Worm (Caenorhabditis elegans) whole organism, L1 larva: ENCODE measurements around the gene sra-28.

Source experiments
- C16A3.4 ChIP-seq: fragments of 150-350 bp; optimal IDR thresholded peaks from 2 replicates; lab custom pipeline; 2014; ENCODE audit warnings: missing biosample characterization, missing genetic modification characterization
- F16B12.6 ChIP-seq: fragments of 150-350 bp; optimal IDR thresholded peaks from 2 replicates; lab custom pipeline; 2014; ENCODE audit warnings: missing biosample characterization, missing genetic modification characterization
- Y116A8C.19 ChIP-seq: sonication (generic microtip); optimal IDR thresholded peaks from 2 replicates; lab custom pipeline; 2016; ENCODE audit warnings: missing compliant biosample characterization, missing genetic modification characterization, borderline replicate concordance
- aly-2 ChIP-seq: fragments of 150-350 bp; optimal IDR thresholded peaks from 2 replicates; lab custom pipeline; 2014; ENCODE audit warnings: missing biosample characterization, missing genetic modification characterization
- ama-1 ChIP-seq: fragments of 150-350 bp; optimal IDR thresholded peaks from 2 replicates; lab custom pipeline; 2014
- blmp-1 ChIP-seq: fragments of 150-350 bp; optimal IDR thresholded peaks from 2 replicates; lab custom pipeline; 2014; ENCODE audit warnings: missing biosample characterization, missing genetic modification characterization
- ceh-8 ChIP-seq: fragments of 200-800 bp; sonication (Bioruptor generic); optimal IDR thresholded peaks from 2 replicates; lab custom pipeline; 2018; ENCODE audit warnings: mild to moderate bottlenecking, missing genetic modification characterization, moderate library complexity, missing compliant biosample characterization
- ceh-82 ChIP-seq, 3 experiments: fragments of 150-350 bp in 1 of 3; sonication (generic microtip) in 2 of 3; optimal IDR thresholded peaks; 2 replicates each; lab custom pipeline; 2014 to 2017; ENCODE audit warnings: missing biosample characterization in 3 of 3, missing genetic modification characterization in 3 of 3
- ceh-90 ChIP-seq: sonication (generic microtip); optimal IDR thresholded peaks from 2 replicates; lab custom pipeline; 2016; ENCODE audit warnings: missing genetic modification characterization, missing compliant biosample characterization
- ces-1 ChIP-seq: fragments of 150-350 bp; optimal IDR thresholded peaks from 2 replicates; lab custom pipeline; 2014; ENCODE audit warnings: missing biosample characterization, missing genetic modification reagents, missing genetic modification characterization
- dpl-1 ChIP-seq, 3 experiments: fragments of 150-350 bp in 2 of 3; sonication (generic microtip) in 1 of 3; optimal IDR thresholded peaks; 2 replicates each; lab custom pipeline; 2014 to 2017; ENCODE audit warnings: missing biosample characterization in 3 of 3, missing genetic modification characterization in 3 of 3, missing genetic modification reagents in 3 of 3
- dsc-1 ChIP-seq: sonication (generic microtip); optimal IDR thresholded peaks from 2 replicates; lab custom pipeline; 2016; ENCODE audit warnings: mild to moderate bottlenecking, missing genetic modification characterization, missing compliant biosample characterization
- efl-1 ChIP-seq, 4 experiments: fragments of 150-350 bp; optimal IDR thresholded peaks in 3 of 4; peaks in 1 of 4; 1 replicate in 1 of 4; 2 replicates in 3 of 4; lab custom pipeline; 2014; ENCODE audit warnings: missing biosample characterization in 2 of 4, missing genetic modification characterization in 2 of 4, missing genetic modification reagents in 2 of 4
- egl-27 ChIP-seq, 2 experiments: fragments of 150-350 bp in 1 of 2; sonication (generic microtip); optimal IDR thresholded peaks; 3 replicates each; lab custom pipeline; 2017 to 2018; ENCODE audit warnings: missing biosample characterization in 2 of 2, missing genetic modification characterization in 2 of 2, missing genetic modification reagents in 2 of 2
- elt-2 ChIP-seq: sonication (generic microtip); optimal IDR thresholded peaks from 2 replicates; lab custom pipeline; 2016; ENCODE audit warnings: missing genetic modification characterization, mild to moderate bottlenecking, inconsistent platforms, missing compliant biosample characterization, missing genetic modification reagents
- elt-3 ChIP-seq, 6 experiments: fragments of 150-350 bp in 1 of 6; sonication (generic microtip); optimal IDR thresholded peaks; 2 replicates each; lab custom pipeline; 2017 to 2018; ENCODE audit warnings: missing biosample characterization in 6 of 6, missing genetic modification characterization in 6 of 6, inconsistent platforms in 1 of 6
- fkh-4 ChIP-seq: sonication (generic microtip); optimal IDR thresholded peaks from 2 replicates; lab custom pipeline; 2016; ENCODE audit warnings: missing compliant biosample characterization, missing genetic modification characterization, borderline replicate concordance
- fkh-8 ChIP-seq: sonication (generic microtip); optimal IDR thresholded peaks from 2 replicates; lab custom pipeline; 2016; ENCODE audit warnings: mild to moderate bottlenecking, missing genetic modification characterization, missing compliant biosample characterization
- hlh-17 ChIP-seq: fragments of 200-800 bp; sonication (Bioruptor generic); optimal IDR thresholded peaks from 2 replicates; lab custom pipeline; 2018; ENCODE audit warnings: missing genetic modification characterization, mild to moderate bottlenecking, missing compliant biosample characterization, moderate library complexity, borderline replicate concordance
- irx-1 ChIP-seq: sonication (generic microtip); optimal IDR thresholded peaks from 2 replicates; lab custom pipeline; 2016; ENCODE audit warnings: missing genetic modification characterization, missing compliant biosample characterization
- lin-13 ChIP-seq: fragments of 150-350 bp; optimal IDR thresholded peaks from 2 replicates; lab custom pipeline; 2014; ENCODE audit warnings: missing biosample characterization, missing genetic modification reagents, missing genetic modification characterization
- lin-14 ChIP-seq: fragments of 200-800 bp; sonication (Bioruptor generic); optimal IDR thresholded peaks from 2 replicates; lab custom pipeline; 2018; ENCODE audit warnings: mild to moderate bottlenecking, missing genetic modification characterization, moderate library complexity, missing compliant biosample characterization
- lin-15B ChIP-seq: fragments of 150-350 bp; sonication (generic microtip); optimal IDR thresholded peaks from 3 replicates; lab custom pipeline; 2014; ENCODE audit warnings: missing biosample characterization, missing genetic modification characterization
- lin-35 ChIP-seq, 2 experiments: fragments of 150-350 bp; optimal IDR thresholded peaks; 2 replicates each; lab custom pipeline; 2014; ENCODE audit warnings: missing biosample characterization in 2 of 2, missing genetic modification characterization in 2 of 2, missing genetic modification reagents in 2 of 2
- lin-39 ChIP-seq: fragments of 150-350 bp; optimal IDR thresholded peaks from 2 replicates; lab custom pipeline; 2014; ENCODE audit warnings: missing biosample characterization, missing genetic modification reagents, missing genetic modification characterization
- lsy-2 ChIP-seq, 2 experiments: fragments of 150-350 bp; optimal IDR thresholded peaks; 2 replicates each; lab custom pipeline; 2014; ENCODE audit warnings: missing biosample characterization in 2 of 2, missing genetic modification characterization in 2 of 2
- mdl-1 ChIP-seq, 2 experiments: fragments of 150-350 bp; optimal IDR thresholded peaks; 2 replicates each; lab custom pipeline; 2014 to 2017; ENCODE audit warnings: missing biosample characterization in 2 of 2, missing genetic modification characterization in 2 of 2, inconsistent platforms in 1 of 2
- mep-1 ChIP-seq: fragments of 150-350 bp; optimal IDR thresholded peaks from 2 replicates; lab custom pipeline; 2014; ENCODE audit warnings: missing biosample characterization, missing genetic modification characterization
- nhr-12 ChIP-seq: sonication (generic microtip); optimal IDR thresholded peaks from 2 replicates; lab custom pipeline; 2017; ENCODE audit warnings: missing biosample characterization, missing genetic modification characterization
- nhr-237 ChIP-seq: fragments of 150-350 bp; optimal IDR thresholded peaks from 2 replicates; lab custom pipeline; 2014; ENCODE audit warnings: missing biosample characterization, missing genetic modification characterization
- nhr-28 ChIP-seq: fragments of 150-350 bp; optimal IDR thresholded peaks from 2 replicates; lab custom pipeline; 2014; ENCODE audit warnings: missing biosample characterization, missing genetic modification characterization
- nhr-71 ChIP-seq: sonication (generic microtip); optimal IDR thresholded peaks from 2 replicates; lab custom pipeline; 2016; ENCODE audit warnings: mild to moderate bottlenecking, missing genetic modification characterization, moderate library complexity, missing compliant biosample characterization
- nhr-76 ChIP-seq: sonication (generic microtip); optimal IDR thresholded peaks from 2 replicates; lab custom pipeline; 2017; ENCODE audit warnings: missing biosample characterization, missing genetic modification characterization
- nhr-84 ChIP-seq: sonication (generic microtip); optimal IDR thresholded peaks from 2 replicates; lab custom pipeline; 2017; ENCODE audit warnings: missing biosample characterization, missing genetic modification characterization
- nhr-85 ChIP-seq: sonication (generic microtip); peaks from one replicate; lab custom pipeline; 2016; ENCODE audit warnings: missing genetic modification characterization, inconsistent platforms, missing compliant biosample characterization
- nhr-90 ChIP-seq: sonication (generic microtip); optimal IDR thresholded peaks from 2 replicates; lab custom pipeline; 2016; ENCODE audit warnings: mild to moderate bottlenecking, missing genetic modification characterization, missing compliant biosample characterization; ENCODE audit not compliant: poor library complexity
- pag-3 ChIP-seq: sonication (generic microtip); optimal IDR thresholded peaks from 2 replicates; lab custom pipeline; 2017; ENCODE audit warnings: missing genetic modification characterization, mild to moderate bottlenecking, missing compliant biosample characterization, antibody characterized with exemption, borderline replicate concordance; ENCODE audit not compliant: insufficient read depth
- pqm-1 ChIP-seq: sonication (generic microtip); optimal IDR thresholded peaks from 3 replicates; lab custom pipeline; 2017; ENCODE audit warnings: missing biosample characterization, missing genetic modification characterization
- rnt-1 ChIP-seq: sonication (generic microtip); optimal IDR thresholded peaks from 2 replicates; lab custom pipeline; 2016; ENCODE audit warnings: mild to moderate bottlenecking, missing genetic modification characterization, moderate library complexity, missing compliant biosample characterization
- snpc-4 ChIP-seq: fragments of 150-350 bp; optimal IDR thresholded peaks from 2 replicates; lab custom pipeline; 2014; ENCODE audit warnings: missing biosample characterization, missing genetic modification characterization
- snu-23 ChIP-seq: sonication (generic microtip); optimal IDR thresholded peaks from 2 replicates; lab custom pipeline; 2016; ENCODE audit warnings: missing genetic modification characterization, missing compliant biosample characterization
- sox-4 ChIP-seq: sonication (generic microtip); optimal IDR thresholded peaks from 2 replicates; lab custom pipeline; 2016; ENCODE audit warnings: missing genetic modification characterization, missing compliant biosample characterization
- sptf-1 ChIP-seq: fragments of 150-350 bp; optimal IDR thresholded peaks from 2 replicates; lab custom pipeline; 2014; ENCODE audit warnings: missing biosample characterization, missing genetic modification characterization
- swsn-7 ChIP-seq: sonication (generic microtip); optimal IDR thresholded peaks from 2 replicates; lab custom pipeline; 2016; ENCODE audit warnings: missing genetic modification characterization, missing compliant biosample characterization
- tlp-1 ChIP-seq: fragments of 150-350 bp; optimal IDR thresholded peaks from 2 replicates; lab custom pipeline; 2014; ENCODE audit warnings: missing biosample characterization, missing genetic modification characterization
- unc-130 ChIP-seq: fragments of 150-350 bp; optimal IDR thresholded peaks from 2 replicates; lab custom pipeline; 2017; ENCODE audit warnings: missing biosample characterization, missing genetic modification characterization, inconsistent platforms
- unc-62 ChIP-seq: fragments of 150-350 bp; optimal IDR thresholded peaks from 2 replicates; lab custom pipeline; 2014; ENCODE audit warnings: missing biosample characterization, missing genetic modification reagents, missing genetic modification characterization
- vab-15 ChIP-seq: sonication (generic microtip); optimal IDR thresholded peaks from 2 replicates; lab custom pipeline; 2017; ENCODE audit warnings: missing genotype, mild to moderate bottlenecking, missing genetic modification characterization, missing compliant biosample characterization
- xbp-1 ChIP-seq: sonication (generic microtip); optimal IDR thresholded peaks from 2 replicates; lab custom pipeline; 2016; ENCODE audit warnings: missing genetic modification characterization, missing compliant biosample characterization
- zip-4 ChIP-seq: fragments of 200-800 bp; sonication (Bioruptor generic); optimal IDR thresholded peaks from 2 replicates; lab custom pipeline; 2018; ENCODE audit warnings: mild to moderate bottlenecking, missing genetic modification characterization, moderate library complexity, missing compliant biosample characterization
- ztf-11 ChIP-seq, 2 experiments: sonication (generic microtip); optimal IDR thresholded peaks; 2 replicates each; lab custom pipeline; 2016 to 2017; ENCODE audit warnings: missing genetic modification characterization in 2 of 2, missing biosample characterization in 1 of 2, missing compliant biosample characterization in 1 of 2

The sra-28 gene

DNA sequence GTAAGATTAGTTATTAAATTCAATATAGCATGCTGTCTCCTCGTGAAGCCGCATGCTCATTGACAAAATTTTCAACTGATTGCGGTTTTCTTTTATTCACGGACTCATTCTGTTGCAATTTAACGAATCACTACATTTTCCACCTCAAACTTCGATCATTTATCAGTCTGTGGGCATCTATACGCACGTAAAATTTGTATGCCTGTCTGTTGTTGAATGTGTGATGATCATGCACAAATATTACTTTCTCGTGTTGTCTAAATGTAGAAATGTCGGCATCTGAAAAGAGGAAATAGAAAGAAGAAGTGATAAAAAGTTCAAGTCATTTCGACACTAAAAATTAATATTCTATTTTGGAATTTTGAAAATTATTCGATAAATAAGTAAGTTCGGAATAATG lies 39.0 kb upstream of the sra-28 start:
- no peak for TF ChIP-seq lsy-2 (tag; optimal IDR thresholded peaks at IDR 0.05; lab: Kevin White, UChicago)
- peak; percentile 72 for TF ChIP-seq elt-2 (tag; lab: Kevin White, UChicago)
- TF ChIP-seq lin-35 (GFP tag; optimal IDR thresholded peaks at IDR 0.05; lab: Kevin White, UChicago) = peak in 1 of 2 experiments; percentile 34

DNA sequence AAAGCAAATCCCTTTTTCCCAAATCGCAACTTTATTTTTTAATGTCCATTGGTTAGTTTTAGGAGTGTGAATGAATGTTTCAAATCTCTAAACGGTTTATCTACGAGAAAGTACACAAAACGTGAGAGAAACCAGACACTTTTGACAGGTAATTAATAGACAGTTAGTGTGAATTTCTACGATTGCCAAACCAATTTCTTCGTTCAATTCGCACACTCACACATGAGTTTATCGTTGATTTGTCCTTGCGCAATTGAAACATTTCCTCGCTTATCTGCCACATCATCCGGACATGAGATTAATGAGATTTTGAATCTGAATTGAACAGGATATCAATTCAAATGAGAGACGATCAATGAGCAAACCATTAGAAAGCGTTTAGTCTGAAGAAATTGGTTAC lies 36.7 kb upstream of the sra-28 start:
- TF ChIP-seq nhr-76 (no peak), snpc-4 (tag; lab: Kevin White, UChicago) (no peak), dsc-1 (tag; lab: Kevin White, UChicago) (no peak), C16A3.4 (tag; lab: Kevin White, UChicago) (peak; percentile 4), nhr-12 (no peak), F16B12.6 (tag; lab: Kevin White, UChicago) (no peak), rnt-1 (tag; lab: Kevin White, UChicago) (no peak), lsy-2 (tag; optimal IDR thresholded peaks at IDR 0.05; lab: Kevin White, UChicago) (peak; percentile 0 to 31), dpl-1 (GFP tag; optimal IDR thresholded peaks at IDR 0.05; lab: Kevin White, UChicago) (no peak), nhr-28 (tag; lab: Kevin White, UChicago) (no peak), nhr-237 (tag; lab: Kevin White, UChicago) (no peak), aly-2 (tag; lab: Kevin White, UChicago) (no peak), fkh-4 (no peak), sptf-1 (tag; lab: Kevin White, UChicago) (no peak), nhr-84 (tag; lab: Kevin White, UChicago) (no peak), pqm-1 (tag; lab: Kevin White, UChicago) (no peak), Y116A8C.19 (tag; lab: Kevin White, UChicago) (no peak), elt-2 (tag; lab: Kevin White, UChicago) (no peak), ceh-82 (tag; optimal IDR thresholded peaks at IDR 0.05; lab: Kevin White, UChicago) (no peak), lin-15B (tag; lab: Kevin White, UChicago) (no peak), ztf-11 (tag; optimal IDR thresholded peaks at IDR 0.05; lab: Kevin White, UChicago) (no peak), nhr-90 (peak; percentile 1), lin-13 (no peak), ces-1 (no peak), ama-1 (lab: Kevin White, UChicago) (no peak), vab-15 (tag; lab: Kevin White, UChicago) (no peak), ceh-90 (tag; lab: Kevin White, UChicago) (no peak), egl-27 (tag; optimal IDR thresholded peaks at IDR 0.05; lab: Kevin White, UChicago) (no peak), irx-1 (tag; lab: Kevin White, UChicago) (no peak), blmp-1 (tag; lab: Kevin White, UChicago) (peak; percentile 54), pag-3 (tag; lab: Kevin White, UChicago) (no peak), unc-62 (GFP tag; lab: Kevin White, UChicago) (no peak), unc-130 (tag; lab: Kevin White, UChicago) (no peak), fkh-8 (tag; lab: Kevin White, UChicago) (no peak), sox-4 (tag; lab: Kevin White, UChicago) (no peak), mdl-1 (tag; optimal IDR thresholded peaks at IDR 0.05; lab: Kevin White, UChicago) (no peak), mep-1 (tag; lab: Kevin White, UChicago) (peak; percentile 66), swsn-7 (tag; lab: Kevin White, UChicago) (no peak), lin-39 (tag; lab: Kevin White, UChicago) (no peak), elt-3 (tag; optimal IDR thresholded peaks at IDR 0.05; lab: Kevin White, UChicago) (peak in 3 of 6 experiments; percentile 13 to 48 (median 25)), zip-4 (no peak), lin-14 (peak; percentile 74), hlh-17 (GFP tag; lab: Kevin White, UChicago) (no peak), ceh-8 (GFP tag; lab: Kevin White, UChicago) (no peak), xbp-1 (no peak), efl-1 (optimal IDR thresholded peaks at IDR 0.05; lab: Kevin White, UChicago) (no peak), efl-1 (GFP tag; optimal IDR thresholded peaks at IDR 0.05 in 1 of 2; lab: Kevin White, UChicago) (no peak), nhr-71 (tag; lab: Kevin White, UChicago) (peak; percentile 19), snu-23 (GFP tag; lab: Kevin White, UChicago) (peak; percentile 31), tlp-1 (tag; lab: Kevin White, UChicago) (no peak), nhr-85 (tag; lab: Kevin White, UChicago) (peak; percentile 87)
